Fruit fly (Drosophila melanogaster) whole organism: ENCODE results near the gene CG9920.

Source experiments
- CG8478 ChIP-seq: fragments of >200 bp; optimal IDR thresholded peaks from 2 replicates; lab custom pipeline; 2018; ENCODE audit warnings: inconsistent platforms
- Dll ChIP-seq: fragments of >200 bp; optimal IDR thresholded peaks from 2 replicates; lab custom pipeline; 2017
- EcR ChIP-seq, 2 experiments: fragments of >200 bp; optimal IDR thresholded peaks; 2 replicates each; lab custom pipeline; 2017; ENCODE audit warnings: missing biosample characterization in 2 of 2, missing genetic modification characterization in 2 of 2, missing genetic modification reagents in 2 of 2
- pan ChIP-seq: fragments of >200 bp; optimal IDR thresholded peaks from 2 replicates; lab custom pipeline; 2017
- psq ChIP-seq: fragments of >200 bp; optimal IDR thresholded peaks from 2 replicates; lab custom pipeline; 2017
- usp ChIP-seq: fragments of >200 bp; optimal IDR thresholded peaks from 2 replicates; lab custom pipeline; 2017; ENCODE audit warnings: missing biosample characterization, missing genetic modification characterization, mixed read lengths

CG9920 gene

DNA sequence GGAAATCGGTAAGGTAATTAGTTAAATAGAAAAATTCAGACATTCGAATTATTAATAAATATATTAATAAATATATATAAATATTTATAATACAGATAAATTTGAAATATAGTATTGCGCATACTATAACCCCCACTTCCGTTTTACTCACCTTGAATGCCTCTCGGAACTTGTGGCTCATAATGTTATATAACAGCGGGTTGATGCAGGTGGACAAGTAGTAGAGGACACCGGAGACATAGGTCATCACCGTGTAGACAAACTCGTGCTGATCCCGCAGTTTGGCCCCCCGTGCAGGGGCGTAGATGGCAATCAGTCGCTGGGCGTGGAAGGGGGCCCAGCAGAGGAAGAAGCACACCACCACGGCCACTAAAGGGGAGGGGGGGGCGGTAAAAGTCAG lies 3.1 kb upstream of the CG9920 start:
- TF ChIP-seq psq (lab: Kevin White, UChicago) (no peak), CG8478 (lab: Kevin White, UChicago) (no peak), usp (no peak), EcR (GFP tag; optimal IDR thresholded peaks at IDR 0.05; lab: Kevin White, UChicago) (no peak), pan (no peak), Dll (lab: Kevin White, UChicago) (no peak)

dm6 chr3R:14098527-14099109 lies 738 bp upstream of the CG9920 start:
- TF ChIP-seq Dll (lab: Kevin White, UChicago) (no peak), psq (lab: Kevin White, UChicago) (no peak), CG8478 (lab: Kevin White, UChicago) (no peak), EcR (GFP tag; optimal IDR thresholded peaks at IDR 0.05; lab: Kevin White, UChicago) (no peak), usp (no peak), pan (no peak)

- TF ChIP-seq psq (lab: Kevin White, UChicago), result no peak
- TF ChIP-seq Dll (lab: Kevin White, UChicago), result no peak
- no peak for TF ChIP-seq usp
- no peak for TF ChIP-seq EcR (GFP tag; optimal IDR thresholded peaks at IDR 0.05; lab: Kevin White, UChicago)
- no peak for TF ChIP-seq CG8478 (lab: Kevin White, UChicago)
- TF ChIP-seq pan, result no peak
Measured at dm6 chr3R:14096792-14097191, 1.1 kb downstream of the CG9920 start, which contains the start of gene CCHa1. Gene CCHa1, minus strand, starts transcription at chr3R:14096835.

- TF ChIP-seq psq (lab: Kevin White, UChicago) (no peak), Dll (lab: Kevin White, UChicago) (no peak), CG8478 (lab: Kevin White, UChicago) (no peak), EcR (GFP tag; optimal IDR thresholded peaks at IDR 0.05; lab: Kevin White, UChicago) (no peak), usp (no peak), pan (no peak)
Measured at dm6 chr3R:14095916-14096315, 2.0 kb downstream of the CG9920 start.

DNA sequence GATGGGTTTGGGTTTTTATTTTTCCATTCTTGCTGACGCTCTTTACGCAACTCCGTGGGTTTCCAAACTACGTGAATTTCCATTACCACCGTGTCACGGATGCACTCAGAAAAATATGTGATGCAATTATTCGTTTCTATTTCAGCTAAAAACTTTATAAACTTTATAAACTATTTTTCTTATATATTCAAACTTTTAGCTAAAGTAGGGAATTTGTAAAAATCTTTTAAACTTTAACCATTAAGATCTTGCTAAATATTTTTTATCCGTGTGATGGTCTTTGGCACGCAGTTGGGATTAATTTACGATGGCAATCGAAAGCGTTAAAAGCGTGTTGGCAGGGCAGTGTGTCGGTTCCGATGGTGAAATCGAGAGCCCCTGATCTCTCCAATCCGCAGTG lies 2.5 kb downstream of the CG9920 start:
- no peak for TF ChIP-seq Dll (lab: Kevin White, UChicago)
- TF ChIP-seq pan, result no peak
- no peak for TF ChIP-seq psq (lab: Kevin White, UChicago)
- no peak for TF ChIP-seq usp
- no peak for TF ChIP-seq CG8478 (lab: Kevin White, UChicago)
- TF ChIP-seq EcR (GFP tag; optimal IDR thresholded peaks at IDR 0.05; lab: Kevin White, UChicago), result no peak

dm6 chr3R:14088887-14089567 lies 8.9 kb downstream of the CG9920 start, which contains the start of gene Npc2b:
Gene Npc2b, plus strand, starts transcription at chr3R:14089517.
- TF ChIP-seq pan (no peak), Dll (lab: Kevin White, UChicago) (no peak), psq (lab: Kevin White, UChicago) (no peak), usp (no peak), EcR (GFP tag; optimal IDR thresholded peaks at IDR 0.05; lab: Kevin White, UChicago) (no peak), CG8478 (lab: Kevin White, UChicago) (no peak)

DNA sequence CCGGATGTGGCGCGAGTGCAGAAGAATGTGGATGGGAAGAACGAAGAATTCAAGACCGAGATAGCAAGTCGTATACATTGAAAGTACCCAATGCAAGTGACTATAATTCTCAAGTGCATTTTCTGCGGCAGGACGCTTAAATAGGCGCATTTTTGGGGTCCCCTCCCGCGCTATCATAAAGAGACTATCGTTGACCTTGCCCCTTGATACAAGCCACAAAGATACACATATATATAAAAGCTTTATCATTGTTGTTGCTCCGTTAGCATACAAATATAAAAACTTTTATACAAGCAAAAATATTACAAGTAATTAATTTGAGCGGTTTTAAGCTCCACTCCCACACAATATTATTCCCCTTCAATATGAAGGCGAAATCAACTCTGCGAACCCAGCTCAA lies 9.7 kb downstream of the CG9920 start:
- TF ChIP-seq pan (no peak), Dll (lab: Kevin White, UChicago) (no peak), usp (no peak), CG8478 (lab: Kevin White, UChicago) (no peak), psq (lab: Kevin White, UChicago) (no peak), EcR (GFP tag; optimal IDR thresholded peaks at IDR 0.05; lab: Kevin White, UChicago) (no peak)

DNA sequence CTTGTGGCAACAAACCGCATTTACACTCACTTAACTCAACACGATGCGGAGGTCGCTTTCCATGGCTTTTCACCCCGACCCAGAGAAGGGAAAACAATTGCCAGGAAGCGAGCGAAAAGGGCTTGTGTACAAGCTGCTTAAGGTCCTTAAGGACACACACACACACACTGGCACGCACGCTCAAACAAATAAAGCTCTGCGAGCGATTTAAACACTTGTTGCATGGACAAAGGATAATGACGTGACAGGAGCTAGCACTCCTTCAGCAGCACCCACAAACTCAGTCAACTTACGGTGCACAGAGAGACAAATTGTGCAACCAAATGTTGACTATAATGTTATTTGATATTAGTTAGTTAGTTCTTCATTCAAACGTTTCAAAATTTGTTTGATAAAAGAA lies 12.3 kb downstream of the CG9920 start:
- no peak for TF ChIP-seq usp
- no peak for TF ChIP-seq CG8478 (lab: Kevin White, UChicago)
- TF ChIP-seq EcR (GFP tag; optimal IDR thresholded peaks at IDR 0.05; lab: Kevin White, UChicago), result no peak
- no peak for TF ChIP-seq Dll (lab: Kevin White, UChicago)
- no peak for TF ChIP-seq pan
- no peak for TF ChIP-seq psq (lab: Kevin White, UChicago)

DNA sequence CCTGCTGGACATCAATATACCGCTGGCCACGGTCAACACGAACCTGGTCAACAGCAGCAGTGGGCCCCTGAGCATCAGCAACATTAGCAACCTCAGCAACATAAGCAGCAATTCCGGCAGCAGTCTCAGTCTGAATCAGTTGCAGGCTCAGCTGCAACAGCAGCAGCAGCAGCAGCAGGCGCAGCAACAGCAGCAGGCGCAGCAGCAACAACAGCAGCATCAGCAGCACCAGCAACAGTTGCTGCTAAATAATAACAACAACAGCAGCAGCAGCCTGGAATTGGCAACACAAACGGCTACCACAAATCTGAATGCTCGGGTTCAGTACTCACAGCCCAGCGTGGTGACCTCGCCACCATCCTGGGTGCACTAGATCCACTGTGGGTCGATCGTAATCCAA lies 16.4 kb downstream of the CG9920 start:
- no peak for TF ChIP-seq pan
- TF ChIP-seq usp, result no peak
- TF ChIP-seq Dll (lab: Kevin White, UChicago), result no peak
- TF ChIP-seq EcR (GFP tag; optimal IDR thresholded peaks at IDR 0.05; lab: Kevin White, UChicago), result no peak
- no peak for TF ChIP-seq psq (lab: Kevin White, UChicago)
- no peak for TF ChIP-seq CG8478 (lab: Kevin White, UChicago)

dm6 chr3R:14077026-14077425 lies 20.9 kb downstream of the CG9920 start:
- TF ChIP-seq CG8478 (lab: Kevin White, UChicago), result no peak
- no peak for TF ChIP-seq Dll (lab: Kevin White, UChicago)
- TF ChIP-seq usp, result no peak
- no peak for TF ChIP-seq EcR (GFP tag; optimal IDR thresholded peaks at IDR 0.05; lab: Kevin White, UChicago)
- TF ChIP-seq psq (lab: Kevin White, UChicago), result no peak
- no peak for TF ChIP-seq pan

- no peak for TF ChIP-seq pan
Measured at dm6 chr3R:14070664-14071063, 27.2 kb downstream of the CG9920 start.

DNA sequence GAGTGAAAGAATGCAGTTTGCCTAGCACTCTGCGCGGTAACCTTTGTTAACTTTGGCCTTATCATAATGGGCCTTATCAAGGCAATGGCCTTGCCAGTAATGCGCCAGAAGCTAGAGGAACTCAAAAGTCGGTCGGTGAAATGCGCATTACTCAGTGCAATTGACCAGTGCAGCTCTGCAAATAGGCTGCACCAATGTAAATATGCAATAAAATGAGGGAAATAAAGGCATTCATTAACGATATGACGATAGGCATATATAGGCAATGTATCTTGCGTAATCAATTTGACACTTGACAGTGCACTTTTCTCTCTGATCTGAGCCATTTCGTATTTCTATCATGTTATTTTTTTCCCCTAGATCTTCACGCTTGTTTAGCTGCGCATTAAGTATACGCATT lies 27.8 kb downstream of the CG9920 start:
- TF ChIP-seq psq (lab: Kevin White, UChicago) (no peak), usp (no peak), Dll (lab: Kevin White, UChicago) (no peak), pan (no peak)
